Fruit fly (Drosophila melanogaster) S2 (cell line): ENCODE measurements around the gene Kmn1.

Experiments used
- CG8478 ChIP-seq: fragments of >200 bp; optimal IDR thresholded peaks from 2 replicates; lab custom pipeline; 2018
- CTCF ChIP-seq, 2 experiments: fragments of >200 bp; optimal IDR thresholded peaks; 2 replicates each; lab custom pipeline; 2018

- TF ChIP-seq CG8478 (lab: Kevin White, UChicago) (no peak), CTCF (optimal IDR thresholded peaks at IDR 0.05; lab: Kevin White, UChicago) (no peak)
Measured at dm6 chrX:11542502-11542901, 29.7 kb downstream of the Kmn1 start.
